Fruit fly (Drosophila melanogaster) whole organism, embryonic: Measurements from ENCODE around the gene CG15382.

Experiments
- CG10321 ChIP-seq: fragments of 200-800 bp; sonication (Bioruptor generic); IDR thresholded peaks from 2 replicates; pipeline ENCODE4 v1.3.6; 2022; ENCODE audit warnings: missing biosample characterization, missing genetic modification characterization
- CG10543 ChIP-seq: fragments of 200-800 bp; sonication (Bioruptor generic); optimal IDR thresholded peaks from 3 replicates; lab custom pipeline; 2017; ENCODE audit warnings: missing biosample characterization, mild to moderate bottlenecking, missing genetic modification characterization, moderate library complexity
- CG10959 ChIP-seq: fragments of 200-800 bp; sonication (Bioruptor generic); IDR thresholded peaks from 2 replicates; pipeline ENCODE4 v1.3.6; 2022; ENCODE audit warnings: missing biosample characterization, missing genetic modification characterization
- CG11560 ChIP-seq: fragments of 200-800 bp; sonication (Bioruptor generic); IDR thresholded peaks from 3 replicates; pipeline ENCODE4 v1.3.6; 2022; ENCODE audit warnings: missing biosample characterization, missing genetic modification characterization
- CG12942 ChIP-seq: fragments of 200-800 bp; sonication (Bioruptor generic); optimal IDR thresholded peaks from 3 replicates; lab custom pipeline; 2016; ENCODE audit warnings: missing biosample characterization, missing genetic modification characterization
- CG14667 ChIP-seq: fragments of 200-800 bp; sonication (Bioruptor generic); IDR thresholded peaks from 2 replicates; pipeline ENCODE4 v1.3.6; 2022; ENCODE audit warnings: missing biosample characterization, missing genetic modification characterization
- CG14965 ChIP-seq: fragments of 200-800 bp; sonication (Bioruptor generic); optimal IDR thresholded peaks from 2 replicates; lab custom pipeline; 2016; ENCODE audit warnings: missing biosample characterization, missing genetic modification characterization, borderline replicate concordance
- CG15479 ChIP-seq: fragments of 200-800 bp; sonication (Bioruptor generic); optimal IDR thresholded peaks from 3 replicates; lab custom pipeline; 2019; ENCODE audit warnings: missing biosample characterization, mild to moderate bottlenecking, missing genetic modification characterization, moderate library complexity
- CG18011 ChIP-seq: fragments of 200-800 bp; sonication (Bioruptor generic); optimal IDR thresholded peaks from 2 replicates; lab custom pipeline; 2017; ENCODE audit warnings: missing biosample characterization, missing genetic modification characterization, mild to moderate bottlenecking, moderate library complexity, missing genotype
- CG2199 ChIP-seq: fragments of 200-800 bp; sonication (Bioruptor generic); IDR thresholded peaks from 3 replicates; pipeline ENCODE4 v1.3.6; 2022; ENCODE audit warnings: missing biosample characterization, missing genetic modification characterization
- CG31365 ChIP-seq: fragments of 200-800 bp; sonication (Bioruptor generic); optimal IDR thresholded peaks from 2 replicates; lab custom pipeline; 2018; ENCODE audit warnings: missing biosample characterization, mild to moderate bottlenecking, missing genetic modification characterization
- CG32767 ChIP-seq: fragments of 200-800 bp; sonication (Bioruptor generic); IDR thresholded peaks from 2 replicates; pipeline ENCODE4 v1.3.6; 2022; ENCODE audit warnings: missing biosample characterization, missing genetic modification characterization
- CG3407 ChIP-seq: fragments of 200-800 bp; sonication (Bioruptor generic); optimal IDR thresholded peaks from 2 replicates; lab custom pipeline; 2018; ENCODE audit warnings: missing biosample characterization, mild to moderate bottlenecking, missing genetic modification characterization
- CG34224 ChIP-seq: fragments of 200-800 bp; sonication (Bioruptor generic); IDR thresholded peaks from 3 replicates; pipeline ENCODE4 v1.3.6; 2022; ENCODE audit warnings: missing biosample characterization, missing genetic modification characterization; ENCODE audit not compliant: partially characterized antibody
- CG34422 ChIP-seq: fragments of 200-800 bp; sonication (Bioruptor generic); IDR thresholded peaks from 3 replicates; pipeline ENCODE4 v1.3.6; 2022; ENCODE audit warnings: missing biosample characterization, missing genetic modification characterization
- CG4404 ChIP-seq: fragments of 200-800 bp; sonication (Bioruptor generic); IDR thresholded peaks from 2 replicates; pipeline ENCODE4 v1.3.6; 2022; ENCODE audit warnings: missing biosample characterization, missing genetic modification characterization
- CG5953 ChIP-seq: fragments of 200-800 bp; sonication (Bioruptor generic); IDR thresholded peaks from 2 replicates; pipeline ENCODE4 v1.3.6; 2022; ENCODE audit warnings: missing biosample characterization, missing genetic modification characterization
- CG6654 ChIP-seq: fragments of 200-800 bp; sonication (Bioruptor generic); optimal IDR thresholded peaks from 2 replicates; lab custom pipeline; 2017; ENCODE audit warnings: missing biosample characterization, mild to moderate bottlenecking, missing genetic modification characterization
- CG6765 ChIP-seq: fragments of 200-800 bp; sonication (Bioruptor generic); optimal IDR thresholded peaks from 3 replicates; lab custom pipeline; 2017; ENCODE audit warnings: missing biosample characterization, mild to moderate bottlenecking, missing genetic modification characterization
- Chrac-16 ChIP-seq: fragments of 200-800 bp; sonication (Bioruptor generic); optimal IDR thresholded peaks from 3 replicates; lab custom pipeline; 2016; ENCODE audit warnings: missing biosample characterization, missing genetic modification characterization
- Gug ChIP-seq: fragments of 200-800 bp; sonication (Bioruptor generic); IDR thresholded peaks from 4 replicates; pipeline ENCODE4 v1.3.6; 2022; ENCODE audit warnings: missing biosample characterization, missing genetic modification characterization
- Meics ChIP-seq: fragments of 200-800 bp; sonication (Bioruptor generic); optimal IDR thresholded peaks from 2 replicates; lab custom pipeline; 2017; ENCODE audit warnings: missing biosample characterization, mild to moderate bottlenecking, missing genetic modification characterization
- Myb ChIP-seq: fragments of 200-800 bp; sonication (Bioruptor generic); optimal IDR thresholded peaks from 2 replicates; lab custom pipeline; 2016; ENCODE audit warnings: missing biosample characterization, missing genetic modification characterization
- NC2α ChIP-seq: fragments of 200-800 bp; sonication (Bioruptor generic); optimal IDR thresholded peaks from 2 replicates; lab custom pipeline; 2016; ENCODE audit warnings: missing biosample characterization, missing genetic modification characterization
- NFAT ChIP-seq: fragments of 200-800 bp; sonication (Bioruptor generic); IDR thresholded peaks from 2 replicates; pipeline ENCODE4 v1.3.6; 2022; ENCODE audit warnings: missing biosample characterization, missing genetic modification characterization
- Poxn ChIP-seq: fragments of 200-800 bp; sonication (Bioruptor generic); IDR thresholded peaks from 2 replicates; pipeline ENCODE4 v1.3.6; 2022; ENCODE audit warnings: missing biosample characterization, missing genetic modification characterization
- Rx ChIP-seq: fragments of 200-800 bp; sonication (Bioruptor generic); IDR thresholded peaks from 2 replicates; pipeline ENCODE4 v1.3.6; 2022; ENCODE audit warnings: missing biosample characterization, missing genetic modification characterization
- Vsx1 ChIP-seq: fragments of 200-800 bp; sonication (Bioruptor generic); optimal IDR thresholded peaks from 2 replicates; lab custom pipeline; 2017; ENCODE audit warnings: missing biosample characterization, mild to moderate bottlenecking, missing genetic modification characterization, missing genetic modification reagents
- ara ChIP-seq: fragments of 200-800 bp; sonication (Bioruptor generic); IDR thresholded peaks from 2 replicates; pipeline ENCODE4 v1.3.6; 2022; ENCODE audit warnings: missing biosample characterization, missing genetic modification characterization
- ato ChIP-seq: fragments of 200-800 bp; sonication (Bioruptor generic); IDR thresholded peaks from 2 replicates; pipeline ENCODE4 v1.3.6; 2022; ENCODE audit warnings: missing biosample characterization, missing genetic modification characterization; ENCODE audit not compliant: partially characterized antibody
- dysf ChIP-seq: fragments of 200-800 bp; sonication (Bioruptor generic); IDR thresholded peaks from 3 replicates; pipeline ENCODE4 v1.3.6; 2022; ENCODE audit warnings: missing biosample characterization, missing genetic modification characterization
- emc ChIP-seq: fragments of 200-800 bp; sonication (Bioruptor generic); optimal IDR thresholded peaks from 2 replicates; lab custom pipeline; 2016; ENCODE audit warnings: missing biosample characterization, missing genetic modification characterization
- exex ChIP-seq: fragments of 200-800 bp; sonication (Bioruptor generic); optimal IDR thresholded peaks from 4 replicates; lab custom pipeline; 2018; ENCODE audit warnings: missing biosample characterization, mild to moderate bottlenecking, missing genetic modification characterization, moderate library complexity
- gce ChIP-seq: fragments of 200-800 bp; sonication (Bioruptor generic); IDR thresholded peaks from 3 replicates; pipeline ENCODE4 v1.3.6; 2022; ENCODE audit warnings: missing biosample characterization, missing genetic modification characterization
- gcm2 ChIP-seq: fragments of 200-800 bp; sonication (Bioruptor generic); optimal IDR thresholded peaks from 2 replicates; lab custom pipeline; 2016; ENCODE audit warnings: missing biosample characterization, missing genetic modification characterization
- gfzf ChIP-seq: fragments of 200-800 bp; sonication (Bioruptor generic); optimal IDR thresholded peaks from 2 replicates; lab custom pipeline; 2016; ENCODE audit warnings: missing biosample characterization, mild to moderate bottlenecking, missing genetic modification characterization, moderate library complexity
- gro ChIP-seq: fragments of 200-800 bp; sonication (Bioruptor generic); optimal IDR thresholded peaks from 2 replicates; lab custom pipeline; 2016; ENCODE audit warnings: missing biosample characterization, missing genetic modification characterization
- her ChIP-seq: fragments of 200-800 bp; sonication (Bioruptor generic); optimal IDR thresholded peaks from 2 replicates; lab custom pipeline; 2016; ENCODE audit warnings: missing biosample characterization, missing genetic modification characterization
- inv ChIP-seq: fragments of 200-800 bp; sonication (Bioruptor generic); IDR thresholded peaks from 2 replicates; pipeline ENCODE4 v1.3.6; 2022; ENCODE audit warnings: missing biosample characterization, missing genetic modification characterization; ENCODE audit not compliant: partially characterized antibody
- klu ChIP-seq: fragments of 200-800 bp; sonication (Bioruptor generic); IDR thresholded peaks from 2 replicates; pipeline ENCODE4 v1.3.6; 2022; ENCODE audit warnings: missing biosample characterization, missing genetic modification characterization
- lola ChIP-seq, 3 experiments: fragments of >200 bp in 2 of 3; fragments of 200-800 bp in 1 of 3; sonication (Bioruptor generic) in 1 of 3; optimal IDR thresholded peaks; 2 replicates each; lab custom pipeline; 2017 to 2019; ENCODE audit warnings: missing biosample characterization in 3 of 3, missing genetic modification characterization in 3 of 3, mild to moderate bottlenecking in 1 of 3, moderate library complexity in 1 of 3
- nmo ChIP-seq: fragments of 200-800 bp; sonication (Bioruptor generic); optimal IDR thresholded peaks from 2 replicates; lab custom pipeline; 2018; ENCODE audit warnings: missing biosample characterization, mild to moderate bottlenecking, missing genetic modification characterization, moderate library complexity
- p53 ChIP-seq: fragments of 200-800 bp; sonication (Bioruptor generic); optimal IDR thresholded peaks from 2 replicates; lab custom pipeline; 2016; ENCODE audit warnings: missing biosample characterization, missing genetic modification characterization
- psq ChIP-seq: fragments of 200-800 bp; sonication (Bioruptor generic); optimal IDR thresholded peaks from 2 replicates; lab custom pipeline; 2017; ENCODE audit warnings: missing biosample characterization, missing genetic modification characterization
- sens ChIP-seq: fragments of 200-800 bp; sonication (Bioruptor generic); peaks from one replicate; lab custom pipeline; 2016; ENCODE audit warnings: missing biosample characterization, missing genetic modification characterization
- seq ChIP-seq: fragments of 200-800 bp; sonication (Bioruptor generic); IDR thresholded peaks from 2 replicates; pipeline ENCODE4 v1.3.6; 2022; ENCODE audit warnings: missing biosample characterization, missing genetic modification characterization
- slou ChIP-seq: fragments of 200-800 bp; sonication (Bioruptor generic); optimal IDR thresholded peaks from 3 replicates; lab custom pipeline; 2016; ENCODE audit warnings: missing biosample characterization, missing genetic modification characterization
- vvl ChIP-seq: fragments of 200-800 bp; sonication (Bioruptor generic); IDR thresholded peaks from 2 replicates; pipeline ENCODE4 v1.3.6; 2022; ENCODE audit warnings: missing biosample characterization, missing genetic modification characterization
- z ChIP-seq: fragments of 200-800 bp; sonication (Bioruptor generic); IDR thresholded peaks from 3 replicates; pipeline ENCODE4 v1.3.6; 2022; ENCODE audit warnings: missing biosample characterization, missing genetic modification characterization
- zen ChIP-seq: fragments of 200-800 bp; sonication (Bioruptor generic); optimal IDR thresholded peaks from 3 replicates; lab custom pipeline; 2018; ENCODE audit warnings: missing biosample characterization, mild to moderate bottlenecking, missing genetic modification characterization, moderate library complexity
- zen2 ChIP-seq: fragments of 200-800 bp; sonication (Bioruptor generic); IDR thresholded peaks from 3 replicates; pipeline ENCODE4 v1.3.6; 2022; ENCODE audit warnings: missing biosample characterization, missing genetic modification characterization; ENCODE audit not compliant: partially characterized antibody

Gene CG15382

dm6 chr2L:2175930-2176643, 20.5 kb downstream of the CG15382 start (continued):
- no peak for TF ChIP-seq slou (GFP tag; lab: Kevin White, UChicago)
- TF ChIP-seq CG15479, result no peak
- no peak for TF ChIP-seq CG18011 (GFP tag; lab: Kevin White, UChicago)
- no peak for TF ChIP-seq zen2
- TF ChIP-seq vvl, result no peak
- no peak for TF ChIP-seq ara (GFP tag; lab: Robert Waterston, UW)
- no peak for TF ChIP-seq Chrac-16 (GFP tag; lab: Kevin White, UChicago)
- no peak for TF ChIP-seq CG12942
- no peak for TF ChIP-seq NC2α (GFP tag; lab: Kevin White, UChicago)
- no peak for TF ChIP-seq her
- TF ChIP-seq CG14667 (GFP tag; lab: Robert Waterston, UW), result no peak
- TF ChIP-seq dysf, result peak; percentile 64; the same call in 1 of the 3 replicates
- no peak for TF ChIP-seq CG10321 (GFP tag; lab: Robert Waterston, UW)
- no peak for TF ChIP-seq Myb
- TF ChIP-seq inv (GFP tag; lab: Robert Waterston, UW), result no peak
- TF ChIP-seq Rx (GFP tag; lab: Robert Waterston, UW), result no peak
- TF ChIP-seq CG4404 (GFP tag; lab: Robert Waterston, UW), result no peak
- TF ChIP-seq gro (GFP tag; lab: Kevin White, UChicago), result no peak
- TF ChIP-seq Vsx1 (GFP tag; lab: Kevin White, UChicago), result no peak
- no peak for TF ChIP-seq CG2199 (GFP tag; lab: Robert Waterston, UW)
- TF ChIP-seq CG10959 (GFP tag; lab: Robert Waterston, UW), result no peak
- TF ChIP-seq CG3407 (GFP tag; lab: Kevin White, UChicago), result no peak
- no peak for TF ChIP-seq CG6654 (GFP tag; lab: Kevin White, UChicago)
- no peak for TF ChIP-seq p53 (GFP tag; lab: Kevin White, UChicago)
- TF ChIP-seq gfzf, result no peak
- TF ChIP-seq z (GFP tag; lab: Robert Waterston, UW), result no peak
- 0 out of 3 replicates have a peak, but pooled peaks have one; percentile 33 for TF ChIP-seq CG34422
- 0 out of 3 replicates have a peak, but pooled peaks have one; percentile 13 for TF ChIP-seq CG11560 (tag; lab: Robert Waterston, UW)
- peak; percentile 72 for TF ChIP-seq CG10543 (GFP tag; lab: Kevin White, UChicago)
- peak; percentile 51 for TF ChIP-seq nmo
- TF ChIP-seq CG6765 (GFP tag; lab: Kevin White, UChicago), result peak; percentile 59
- no peak for TF ChIP-seq lola (GFP tag; optimal IDR thresholded peaks at IDR 0.05; lab: Kevin White, UChicago)
- no peak for TF ChIP-seq gce (GFP tag; lab: Robert Waterston, UW)
- no peak for TF ChIP-seq Poxn (GFP tag; lab: Robert Waterston, UW)
- peak; percentile 74 for TF ChIP-seq sens (GFP tag; lab: Kevin White, UChicago)
- TF ChIP-seq Gug (GFP tag; lab: Robert Waterston, UW), result no peak
- TF ChIP-seq exex, result no peak
- no peak for TF ChIP-seq CG32767 (GFP tag; lab: Robert Waterston, UW)
- TF ChIP-seq zen (tag; lab: Kevin White, UChicago), result no peak
- TF ChIP-seq CG14965 (GFP tag; lab: Kevin White, UChicago), result no peak
- no peak for TF ChIP-seq CG34224
- no peak for TF ChIP-seq gcm2 (GFP tag; lab: Kevin White, UChicago)
- no peak for TF ChIP-seq CG5953
- no peak for TF ChIP-seq psq (GFP tag; lab: Kevin White, UChicago)
- no peak for TF ChIP-seq ato (GFP tag; lab: Robert Waterston, UW)
- TF ChIP-seq klu (GFP tag; lab: Robert Waterston, UW), result no peak
- no peak for TF ChIP-seq seq (GFP tag; lab: Robert Waterston, UW)
- no peak for TF ChIP-seq emc (GFP tag; lab: Kevin White, UChicago)
- TF ChIP-seq CG31365 (tag; lab: Kevin White, UChicago), result no peak
- peak; percentile 62 for TF ChIP-seq NFAT (GFP tag; lab: Robert Waterston, UW)
- peak; percentile 66 for TF ChIP-seq Meics (GFP tag; lab: Kevin White, UChicago)
